Fruit fly (Drosophila melanogaster): ENCODE results near the gene CG17321.

- TF ChIP-seq ttk (optimal IDR thresholded peaks at IDR 0.05): no peak
- no peak for TF ChIP-seq h (optimal IDR thresholded peaks at IDR 0.05)
- TF ChIP-seq Sin3A (optimal IDR thresholded peaks at IDR 0.05): no peak
- TF ChIP-seq Myc (optimal IDR thresholded peaks at IDR 0.05): no peak
- TF ChIP-seq insv (optimal IDR thresholded peaks at IDR 0.05): no peak
- TF ChIP-seq psq (optimal IDR thresholded peaks at IDR 0.05): no peak
Observed at dm6 chr2L:18812755-18813154, 32.2 kb upstream of the CG17321 start.

Data from Kc167 (cell line).